Fruit fly (Drosophila melanogaster) whole organism, embryonic: Measurements from ENCODE around the gene rols.

Source experiments
- CG11093 ChIP-seq: fragments of 200-800 bp; sonication (Bioruptor generic); IDR thresholded peaks from 3 replicates; pipeline ENCODE4 v1.3.6; 2022; ENCODE audit warnings: missing biosample characterization, missing genetic modification characterization
- CG14710 ChIP-seq: fragments of 200-800 bp; sonication (Bioruptor generic); optimal IDR thresholded peaks from 3 replicates; lab custom pipeline; 2019; ENCODE audit warnings: missing biosample characterization, mild to moderate bottlenecking, missing genetic modification characterization, moderate library complexity
- CG15269 ChIP-seq: fragments of 200-800 bp; sonication (Bioruptor generic); optimal IDR thresholded peaks from 2 replicates; lab custom pipeline; 2018; ENCODE audit warnings: missing biosample characterization, mild to moderate bottlenecking, missing genetic modification characterization, moderate library complexity
- CG15479 ChIP-seq: fragments of 200-800 bp; sonication (Bioruptor generic); optimal IDR thresholded peaks from 3 replicates; lab custom pipeline; 2019; ENCODE audit warnings: missing biosample characterization, mild to moderate bottlenecking, missing genetic modification characterization, moderate library complexity
- CG15514 ChIP-seq: fragments of 200-800 bp; sonication (Bioruptor generic); optimal IDR thresholded peaks from 3 replicates; lab custom pipeline; 2017; ENCODE audit warnings: missing biosample characterization, missing genetic modification characterization, mild to moderate bottlenecking, moderate library complexity, missing genetic modification reagents
- CG2116 ChIP-seq: fragments of 200-800 bp; sonication (Bioruptor generic); optimal IDR thresholded peaks from 3 replicates; lab custom pipeline; 2018; ENCODE audit warnings: missing biosample characterization, mild to moderate bottlenecking, missing genetic modification characterization
- CG2199 ChIP-seq: fragments of 200-800 bp; sonication (Bioruptor generic); IDR thresholded peaks from 3 replicates; pipeline ENCODE4 v1.3.6; 2022; ENCODE audit warnings: missing biosample characterization, missing genetic modification characterization
- CG2889 ChIP-seq: fragments of 200-800 bp; sonication (Bioruptor generic); IDR thresholded peaks from 3 replicates; pipeline ENCODE4 v1.3.6; 2022; ENCODE audit warnings: missing biosample characterization, missing genetic modification characterization
- CG3726 ChIP-seq: fragments of 200-800 bp; sonication (Bioruptor generic); IDR thresholded peaks from 3 replicates; pipeline ENCODE4, ENCODE4 v1.3.6; 2022; ENCODE audit warnings: missing biosample characterization, missing genetic modification characterization
- CG4282 ChIP-seq: fragments of 200-800 bp; sonication (Bioruptor generic); optimal IDR thresholded peaks from 2 replicates; lab custom pipeline; 2016; ENCODE audit warnings: missing biosample characterization, missing genetic modification characterization
- CG4820 ChIP-seq: fragments of 200-800 bp; sonication (Bioruptor generic); optimal IDR thresholded peaks from 3 replicates; lab custom pipeline; 2016; ENCODE audit warnings: missing biosample characterization, missing genetic modification characterization
- CG6683 ChIP-seq: fragments of 200-800 bp; sonication (Bioruptor generic); optimal IDR thresholded peaks from 2 replicates; lab custom pipeline; 2017; ENCODE audit warnings: missing biosample characterization, mild to moderate bottlenecking, missing genetic modification characterization, missing genetic modification reagents
- CG6813 ChIP-seq: fragments of 200-800 bp; sonication (Bioruptor generic); optimal IDR thresholded peaks from 2 replicates; lab custom pipeline; 2017; ENCODE audit warnings: missing biosample characterization, missing genetic modification characterization, mild to moderate bottlenecking, moderate library complexity, missing genetic modification reagents
- CG9727 ChIP-seq: fragments of 200-800 bp; sonication (Bioruptor generic); optimal IDR thresholded peaks from 3 replicates; lab custom pipeline; 2017; ENCODE audit warnings: missing biosample characterization, mild to moderate bottlenecking, missing genetic modification characterization
- D ChIP-seq, 2 experiments: fragments of 200-800 bp in 1 of 2; fragments of >200 bp in 1 of 2; sonication (Bioruptor generic) in 1 of 2; optimal IDR thresholded peaks; 2 replicates in 1 of 2; 3 replicates in 1 of 2; lab custom pipeline; 2017; ENCODE audit warnings: mild to moderate bottlenecking in 1 of 2, missing biosample characterization in 1 of 2, missing genetic modification characterization in 1 of 2, missing genetic modification reagents in 1 of 2
- E2f1 ChIP-seq: fragments of 200-800 bp; sonication (Bioruptor generic); IDR thresholded peaks from 2 replicates; pipeline ENCODE4 v1.3.6; 2022; ENCODE audit warnings: missing biosample characterization, missing genetic modification characterization
- H2.0 ChIP-seq: fragments of 200-800 bp; sonication (Bioruptor generic); IDR thresholded peaks from 2 replicates; pipeline ENCODE4 v1.3.6; 2022; ENCODE audit warnings: missing biosample characterization, missing genetic modification characterization
- Lhr ChIP-seq: fragments of 200-800 bp; sonication (Bioruptor generic); optimal IDR thresholded peaks from 3 replicates; lab custom pipeline; 2017; ENCODE audit warnings: mild to moderate bottlenecking, missing biosample characterization, missing genetic modification reagents, missing genetic modification characterization
- Mad ChIP-seq: fragments of 200-800 bp; sonication (Bioruptor generic); optimal IDR thresholded peaks from 2 replicates; lab custom pipeline; 2016; ENCODE audit warnings: missing biosample characterization, missing genetic modification characterization
- Mrtf ChIP-seq: fragments of 200-800 bp; sonication (Bioruptor generic); IDR thresholded peaks from 3 replicates; pipeline ENCODE4 v1.3.6; 2022; ENCODE audit warnings: missing biosample characterization, missing genetic modification characterization
- Ptx1 ChIP-seq: fragments of 200-800 bp; sonication (Bioruptor generic); IDR thresholded peaks from 2 replicates; pipeline ENCODE4 v1.3.6; 2022; ENCODE audit warnings: missing biosample characterization, missing genetic modification characterization
- ap ChIP-seq: fragments of 200-800 bp; sonication (Bioruptor generic); IDR thresholded peaks from 2 replicates; pipeline ENCODE4 v1.3.6; 2022; ENCODE audit warnings: missing biosample characterization, missing genetic modification characterization
- ase ChIP-seq: fragments of 200-800 bp; sonication (Bioruptor generic); IDR thresholded peaks from 3 replicates; pipeline ENCODE4 v1.3.6; 2022; ENCODE audit warnings: missing biosample characterization, missing genetic modification characterization
- ato ChIP-seq: fragments of 200-800 bp; sonication (Bioruptor generic); IDR thresholded peaks from 2 replicates; pipeline ENCODE4 v1.3.6; 2022; ENCODE audit warnings: missing biosample characterization, missing genetic modification characterization; ENCODE audit not compliant: partially characterized antibody
- chif ChIP-seq, 2 experiments: fragments of 200-800 bp; sonication (Bioruptor generic); optimal IDR thresholded peaks; 3 replicates each; lab custom pipeline; 2016; ENCODE audit warnings: missing biosample characterization in 2 of 2, missing genetic modification characterization in 2 of 2
- fd96Cb ChIP-seq: fragments of 200-800 bp; sonication (Bioruptor generic); optimal IDR thresholded peaks from 2 replicates; lab custom pipeline; 2018; ENCODE audit warnings: missing biosample characterization, mild to moderate bottlenecking, missing genetic modification characterization, moderate library complexity
- ftz-f1 ChIP-seq: fragments of 200-800 bp; sonication (Bioruptor generic); optimal IDR thresholded peaks from 2 replicates; lab custom pipeline; 2016; ENCODE audit warnings: missing biosample characterization, missing genetic modification characterization
- gem ChIP-seq: fragments of 200-800 bp; sonication (Bioruptor generic); optimal IDR thresholded peaks from 2 replicates; lab custom pipeline; 2019; ENCODE audit warnings: missing biosample characterization, mild to moderate bottlenecking, missing genetic modification characterization, moderate library complexity
- gfzf ChIP-seq: fragments of 200-800 bp; sonication (Bioruptor generic); optimal IDR thresholded peaks from 2 replicates; lab custom pipeline; 2016; ENCODE audit warnings: missing biosample characterization, mild to moderate bottlenecking, missing genetic modification characterization, moderate library complexity
- hkb ChIP-seq, 2 experiments: fragments of 200-800 bp in 1 of 2; fragments of >200 bp in 1 of 2; sonication (Bioruptor generic) in 1 of 2; IDR thresholded peaks in 1 of 2; optimal IDR thresholded peaks in 1 of 2; 2 replicates each; pipeline versions ENCODE4 v1.3.6 to Lab custom; 2017 to 2022; ENCODE audit warnings: missing biosample characterization in 1 of 2, missing genetic modification characterization in 1 of 2
- lab ChIP-seq: fragments of 200-800 bp; sonication (Bioruptor generic); optimal IDR thresholded peaks from 3 replicates; lab custom pipeline; 2017; ENCODE audit warnings: missing biosample characterization, missing genetic modification characterization, mild to moderate bottlenecking, moderate library complexity, missing genetic modification reagents
- nom ChIP-seq: fragments of 200-800 bp; sonication (Bioruptor generic); optimal IDR thresholded peaks from 2 replicates; lab custom pipeline; 2017; ENCODE audit warnings: missing biosample characterization, missing genetic modification characterization, mild to moderate bottlenecking, moderate library complexity, missing genetic modification reagents
- onecut ChIP-seq: fragments of 200-800 bp; sonication (Bioruptor generic); IDR thresholded peaks from 2 replicates; pipeline ENCODE4 v1.3.6; 2022; ENCODE audit warnings: missing biosample characterization, missing genetic modification characterization
- p53 ChIP-seq: fragments of 200-800 bp; sonication (Bioruptor generic); optimal IDR thresholded peaks from 2 replicates; lab custom pipeline; 2016; ENCODE audit warnings: missing biosample characterization, missing genetic modification characterization
- peb ChIP-seq: fragments of 200-800 bp; sonication (Bioruptor generic); IDR thresholded peaks from 2 replicates; pipeline ENCODE4 v1.3.6; 2022; ENCODE audit warnings: missing biosample characterization, missing genetic modification characterization
- sna ChIP-seq: fragments of 200-800 bp; sonication (Bioruptor generic); IDR thresholded peaks from 2 replicates; pipeline ENCODE4 v1.3.6; 2022; ENCODE audit warnings: missing biosample characterization, missing genetic modification characterization; ENCODE audit not compliant: partially characterized antibody
- sqz ChIP-seq: fragments of 200-800 bp; sonication (Bioruptor generic); optimal IDR thresholded peaks from 3 replicates; lab custom pipeline; 2018; ENCODE audit warnings: missing biosample characterization, mild to moderate bottlenecking, missing genetic modification characterization
- sug ChIP-seq: fragments of 200-800 bp; optimal IDR thresholded peaks from 2 replicates; lab custom pipeline; 2019; ENCODE audit warnings: missing biosample characterization, mild to moderate bottlenecking, missing genetic modification characterization, moderate library complexity
- tin ChIP-seq: fragments of 200-800 bp; sonication (Bioruptor generic); optimal IDR thresholded peaks from 3 replicates; lab custom pipeline; 2016; ENCODE audit warnings: missing biosample characterization, missing genetic modification characterization
- unpg ChIP-seq: fragments of 200-800 bp; sonication (Bioruptor generic); optimal IDR thresholded peaks from 3 replicates; lab custom pipeline; 2018; ENCODE audit warnings: missing biosample characterization, mild to moderate bottlenecking, missing genetic modification characterization, moderate library complexity

The rols gene

DNA sequence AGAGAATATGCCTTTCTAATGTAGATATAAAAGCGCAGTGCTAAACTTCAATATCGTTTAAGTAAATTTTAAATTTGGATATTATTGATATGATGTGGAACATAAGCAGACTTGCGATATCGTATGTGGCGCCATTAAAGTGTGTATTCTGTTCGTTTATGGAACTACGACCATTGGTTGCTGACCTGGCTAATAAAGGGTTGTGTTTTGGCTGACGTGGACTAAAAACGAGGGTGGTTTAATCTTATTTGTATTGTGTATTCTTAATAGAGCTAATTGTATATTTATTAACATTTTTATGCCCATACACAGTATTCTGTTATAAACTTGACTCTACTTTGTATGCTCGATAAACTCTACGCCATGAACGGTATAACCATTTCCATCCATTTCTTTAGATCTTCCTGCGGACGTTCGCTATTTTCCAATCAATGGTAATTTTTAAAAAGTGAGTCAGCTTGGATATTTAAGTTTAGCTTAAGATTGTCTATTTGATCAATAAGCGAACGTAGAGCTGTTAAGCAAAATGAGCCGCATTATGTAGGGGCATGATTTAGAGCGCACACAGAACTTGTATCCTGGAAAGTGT lies 2.1 kb upstream of the rols start (continued):
- TF ChIP-seq H2.0 (GFP tag; lab: Robert Waterston, UW) = no peak
- no peak for TF ChIP-seq peb
- peak; percentile 46 for TF ChIP-seq CG14710 (tag; lab: Kevin White, UChicago)
- no peak for TF ChIP-seq E2f1 (GFP tag; lab: Robert Waterston, UW)
- TF ChIP-seq CG3726 (GFP tag; lab: Robert Waterston, UW) = no peak
- TF ChIP-seq CG4820 (GFP tag; lab: Kevin White, UChicago) = no peak
- TF ChIP-seq sna (GFP tag; lab: Robert Waterston, UW) = no peak
- no peak for TF ChIP-seq Ptx1 (GFP tag; lab: Robert Waterston, UW)
- peak; percentile 79; the same call in 2 of the 3 replicates for TF ChIP-seq CG2199 (GFP tag; lab: Robert Waterston, UW)
- TF ChIP-seq CG15514 (GFP tag; lab: Kevin White, UChicago) = peak; percentile 35
- TF ChIP-seq gem (tag; lab: Kevin White, UChicago) = no peak
- no peak for TF ChIP-seq CG6813
- no peak for TF ChIP-seq CG15269
- no peak for TF ChIP-seq tin
- no peak for TF ChIP-seq Mrtf (GFP tag; lab: Robert Waterston, UW)
- TF ChIP-seq CG6683 (GFP tag; lab: Kevin White, UChicago) = no peak
- no peak for TF ChIP-seq unpg
- TF ChIP-seq nom (GFP tag; lab: Kevin White, UChicago) = no peak
- no peak for TF ChIP-seq ap
- no peak for TF ChIP-seq CG2116
- TF ChIP-seq lab (GFP tag; lab: Kevin White, UChicago) = no peak
- TF ChIP-seq D (optimal IDR thresholded peaks at IDR 0.05; lab: Kevin White, UChicago) = no peak
- no peak for TF ChIP-seq D (GFP tag; optimal IDR thresholded peaks at IDR 0.05; lab: Kevin White, UChicago)
- peak; percentile 18 for TF ChIP-seq gfzf
- TF ChIP-seq p53 = no peak
- no peak for TF ChIP-seq sqz
- TF ChIP-seq ftz-f1 = no peak
- no peak for TF ChIP-seq CG4282
- TF ChIP-seq onecut (GFP tag; lab: Robert Waterston, UW) = no peak
- TF ChIP-seq hkb (optimal IDR thresholded peaks at IDR 0.05; lab: Kevin White, UChicago) = peak; percentile 96
- no peak for TF ChIP-seq hkb (GFP tag; IDR thresholded peaks at IDR 0.05; lab: Robert Waterston, UW)
- TF ChIP-seq ase (GFP tag; lab: Robert Waterston, UW) = no peak
- TF ChIP-seq CG15479 = no peak
- TF ChIP-seq Lhr (GFP tag; lab: Kevin White, UChicago) = no peak
- no peak for TF ChIP-seq Mad (GFP tag; lab: Kevin White, UChicago)
- no peak for TF ChIP-seq fd96Cb (tag; lab: Kevin White, UChicago)
- no peak for TF ChIP-seq chif (GFP tag; optimal IDR thresholded peaks at IDR 0.05; lab: Kevin White, UChicago)
- TF ChIP-seq sug (tag; lab: Kevin White, UChicago) = no peak
- no peak for TF ChIP-seq CG2889 (GFP tag; lab: Robert Waterston, UW)
- no peak for TF ChIP-seq CG11093 (GFP tag; lab: Robert Waterston, UW)
- no peak for TF ChIP-seq CG9727 (GFP tag; lab: Kevin White, UChicago)
- TF ChIP-seq ato (GFP tag; lab: Robert Waterston, UW) = no peak
